Worm (Caenorhabditis elegans): ENCODE measurements around the gene epc-1.

- TF ChIP-seq ama-1 (optimal IDR thresholded peaks at IDR 0.05) (no peak), B0310.2 (tag; optimal IDR thresholded peaks at IDR 0.05) (no peak), tbx-11 (GFP tag; IDR thresholded peaks at IDR 0.05) (no peak), aly-1 (tag; optimal IDR thresholded peaks at IDR 0.05) (no peak), pes-1 (GFP tag; IDR thresholded peaks at IDR 0.05) (no peak), tbx-37 (GFP tag; conservative IDR thresholded peaks at IDR 0.05) (no peak), hmbx-1 (tag; optimal IDR thresholded peaks at IDR 0.05) (no peak), ceh-13 (GFP tag; optimal IDR thresholded peaks at IDR 0.05) (no peak), scrt-1 (GFP tag; IDR thresholded peaks at IDR 0.05) (no peak), hnd-1 (tag; optimal IDR thresholded peaks at IDR 0.05) (no peak), ceh-36 (tag; optimal IDR thresholded peaks at IDR 0.05) (no peak), sea-1 (GFP tag; conservative IDR thresholded peaks at IDR 0.05) (no peak)
These were observed 1.0 kb upstream of the epc-1 start for ce11 chrIII:12609410-12609809.

All from whole organism, early embryonic.